Fruit fly (Drosophila melanogaster) whole organism, prepupa: ENCODE measurements around the gene CG17272.

Experiments used
- CG3032 ChIP-seq: fragments of 200-800 bp; optimal IDR thresholded peaks from 2 replicates; lab custom pipeline; 2019; ENCODE audit warnings: missing biosample characterization, mild to moderate bottlenecking, missing genetic modification characterization, moderate library complexity
- Eip75B ChIP-seq: fragments of 200-800 bp; sonication (Bioruptor generic); optimal IDR thresholded peaks from 3 replicates; lab custom pipeline; 2016; ENCODE audit warnings: missing biosample characterization, missing genetic modification characterization
- Sox102F ChIP-seq: fragments of 200-800 bp; sonication (Bioruptor generic); optimal IDR thresholded peaks from 2 replicates; lab custom pipeline; 2016; ENCODE audit warnings: missing biosample characterization, mild to moderate bottlenecking, missing genetic modification characterization
- achi ChIP-seq: fragments of 200-800 bp; sonication (Bioruptor generic); optimal IDR thresholded peaks from 3 replicates; lab custom pipeline; 2016; ENCODE audit warnings: missing biosample characterization, missing genetic modification characterization

DNA sequence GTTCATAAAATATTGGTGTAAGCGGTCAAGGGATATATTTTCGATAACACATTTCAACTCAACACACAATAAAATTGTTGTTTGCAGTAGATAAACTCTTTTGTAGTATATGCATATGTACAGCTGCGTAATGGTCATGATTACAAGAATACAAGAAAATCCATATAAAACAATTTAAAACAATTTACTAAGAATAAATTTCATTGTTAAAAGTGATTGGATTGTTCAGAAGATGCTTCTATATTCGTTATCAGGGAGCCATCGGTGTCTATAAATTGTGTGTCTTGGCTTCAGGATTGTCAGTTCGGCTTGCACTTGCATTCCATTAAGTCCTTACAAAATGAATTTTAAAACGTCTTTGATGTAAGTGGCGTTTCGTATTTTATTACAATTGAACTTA, 49.6 kb upstream of the CG17272 start, which contains the start of gene TotB:
- TF ChIP-seq achi (GFP tag; lab: Kevin White, UChicago) = no peak
- no peak for TF ChIP-seq Sox102F (GFP tag; lab: Kevin White, UChicago)
- TF ChIP-seq CG3032 (tag; lab: Kevin White, UChicago) = no peak
- TF ChIP-seq Eip75B (GFP tag; lab: Kevin White, UChicago) = no peak
